Fruit fly (Drosophila melanogaster) whole organism, embryonic: ENCODE measurements around the gene Sfxn2.

Experiments
- Awh ChIP-seq: fragments of 200-800 bp; sonication (Bioruptor generic); IDR thresholded peaks from 2 replicates; pipeline ENCODE4, ENCODE4 v1.3.6; 2022; ENCODE audit warnings: missing biosample characterization, missing genetic modification characterization
- BEAF-32 ChIP-seq: fragments of 200-800 bp; sonication (Bioruptor generic); optimal IDR thresholded peaks from 3 replicates; lab custom pipeline; 2017; ENCODE audit warnings: missing biosample characterization, missing genetic modification characterization, mild to moderate bottlenecking, moderate library complexity, missing genetic modification reagents
- C15 ChIP-seq: fragments of 200-800 bp; sonication (Bioruptor generic); IDR thresholded peaks from 3 replicates; pipeline ENCODE4 v1.3.6; 2022; ENCODE audit warnings: missing biosample characterization, missing genetic modification characterization
- CG1024 ChIP-seq: fragments of 200-800 bp; sonication (Bioruptor generic); IDR thresholded peaks from 2 replicates; pipeline ENCODE4 v1.3.6; 2022; ENCODE audit warnings: missing biosample characterization, missing genetic modification characterization
- CG10321 ChIP-seq: fragments of 200-800 bp; sonication (Bioruptor generic); IDR thresholded peaks from 2 replicates; pipeline ENCODE4 v1.3.6; 2022; ENCODE audit warnings: missing biosample characterization, missing genetic modification characterization
- CG10431 ChIP-seq: fragments of 200-800 bp; sonication (Bioruptor generic); optimal IDR thresholded peaks from 3 replicates; lab custom pipeline; 2018; ENCODE audit warnings: missing biosample characterization, mild to moderate bottlenecking, missing genetic modification characterization
- CG11456 ChIP-seq: fragments of 200-800 bp; sonication (Bioruptor generic); IDR thresholded peaks from 3 replicates; pipeline ENCODE4 v1.3.6; 2022; ENCODE audit warnings: missing biosample characterization, missing genetic modification characterization
- CG12769 ChIP-seq: fragments of 200-800 bp; sonication (Bioruptor generic); optimal IDR thresholded peaks from 2 replicates; lab custom pipeline; 2019; ENCODE audit warnings: missing biosample characterization, mild to moderate bottlenecking, missing genetic modification characterization, moderate library complexity
- CG1603 ChIP-seq: fragments of 200-800 bp; sonication (Bioruptor generic); optimal IDR thresholded peaks from 2 replicates; lab custom pipeline; 2019; ENCODE audit warnings: missing biosample characterization, mild to moderate bottlenecking, missing genetic modification characterization, moderate library complexity
- CG17612 ChIP-seq: fragments of 200-800 bp; sonication (Bioruptor generic); IDR thresholded peaks from 2 replicates; pipeline ENCODE4 v1.3.6; 2022; ENCODE audit warnings: missing biosample characterization, missing genetic modification characterization
- CG17829 ChIP-seq: fragments of 200-800 bp; optimal IDR thresholded peaks from 2 replicates; lab custom pipeline; 2019; ENCODE audit warnings: missing biosample characterization, mild to moderate bottlenecking, missing genetic modification characterization, moderate library complexity
- CG18599 ChIP-seq: fragments of 200-800 bp; sonication (Bioruptor generic); optimal IDR thresholded peaks from 3 replicates; lab custom pipeline; 2017; ENCODE audit warnings: missing biosample characterization, missing genetic modification characterization, mild to moderate bottlenecking, moderate library complexity, missing genetic modification reagents
- CG3407 ChIP-seq: fragments of 200-800 bp; sonication (Bioruptor generic); optimal IDR thresholded peaks from 2 replicates; lab custom pipeline; 2018; ENCODE audit warnings: missing biosample characterization, mild to moderate bottlenecking, missing genetic modification characterization
- CG34422 ChIP-seq: fragments of 200-800 bp; sonication (Bioruptor generic); IDR thresholded peaks from 3 replicates; pipeline ENCODE4 v1.3.6; 2022; ENCODE audit warnings: missing biosample characterization, missing genetic modification characterization
- CG3847 ChIP-seq: fragments of 200-800 bp; sonication (Bioruptor generic); IDR thresholded peaks from 2 replicates; pipeline ENCODE4 v1.3.6; 2022; ENCODE audit warnings: missing biosample characterization, missing genetic modification characterization
- CG6654 ChIP-seq: fragments of 200-800 bp; sonication (Bioruptor generic); optimal IDR thresholded peaks from 2 replicates; lab custom pipeline; 2017; ENCODE audit warnings: missing biosample characterization, mild to moderate bottlenecking, missing genetic modification characterization
- CG6689 ChIP-seq: fragments of 200-800 bp; sonication (Bioruptor generic); IDR thresholded peaks from 2 replicates; pipeline ENCODE4 v1.3.6; 2022; ENCODE audit warnings: missing biosample characterization, missing genetic modification characterization
- CG7271 ChIP-seq: fragments of 200-800 bp; sonication (Bioruptor generic); optimal IDR thresholded peaks from 2 replicates; lab custom pipeline; 2018; ENCODE audit warnings: missing biosample characterization, mild to moderate bottlenecking, missing genetic modification characterization, moderate library complexity
- CG8281 ChIP-seq: fragments of 200-800 bp; sonication (Bioruptor generic); optimal IDR thresholded peaks from 2 replicates; lab custom pipeline; 2018; ENCODE audit warnings: missing biosample characterization, mild to moderate bottlenecking, missing genetic modification characterization, moderate library complexity
- CG8765 ChIP-seq: fragments of 200-800 bp; sonication (Bioruptor generic); IDR thresholded peaks from 2 replicates; pipeline ENCODE4 v1.3.6; 2022; ENCODE audit warnings: missing biosample characterization, missing genetic modification characterization
- D19B ChIP-seq: fragments of 200-800 bp; sonication (Bioruptor generic); optimal IDR thresholded peaks from 2 replicates; lab custom pipeline; 2017; ENCODE audit warnings: missing biosample characterization, mild to moderate bottlenecking, missing genetic modification characterization
- Dbx ChIP-seq: fragments of 200-800 bp; sonication (Bioruptor generic); IDR thresholded peaks from 3 replicates; pipeline ENCODE4 v1.3.6; 2022; ENCODE audit warnings: missing biosample characterization, missing genetic modification characterization
- Dip2 ChIP-seq: fragments of 200-800 bp; sonication (Bioruptor generic); IDR thresholded peaks from 2 replicates; pipeline ENCODE4 v1.3.6; 2022; ENCODE audit warnings: missing biosample characterization, missing genetic modification characterization
- ERR ChIP-seq: fragments of 200-800 bp; sonication (Bioruptor generic); optimal IDR thresholded peaks from 2 replicates; lab custom pipeline; 2016; ENCODE audit warnings: missing biosample characterization, missing genetic modification characterization
- HLH3B ChIP-seq: fragments of 200-800 bp; sonication (Bioruptor generic); IDR thresholded peaks from 2 replicates; pipeline ENCODE4 v1.3.6; 2022; ENCODE audit warnings: missing biosample characterization, missing genetic modification characterization
- HLHmδ ChIP-seq: fragments of 200-800 bp; sonication (Bioruptor generic); optimal IDR thresholded peaks from 2 replicates; lab custom pipeline; 2018; ENCODE audit warnings: missing biosample characterization, mild to moderate bottlenecking, missing genetic modification characterization, moderate library complexity
- Hr51 ChIP-seq, 2 experiments: fragments of 200-800 bp; sonication (Bioruptor generic); optimal IDR thresholded peaks; 2 replicates in 1 of 2; 3 replicates in 1 of 2; lab custom pipeline; 2016 to 2018; ENCODE audit warnings: missing biosample characterization in 2 of 2, missing genetic modification characterization in 2 of 2, mild to moderate bottlenecking in 1 of 2, moderate library complexity in 1 of 2
- Lhr ChIP-seq: fragments of 200-800 bp; sonication (Bioruptor generic); optimal IDR thresholded peaks from 3 replicates; lab custom pipeline; 2017; ENCODE audit warnings: mild to moderate bottlenecking, missing biosample characterization, missing genetic modification reagents, missing genetic modification characterization
- Med ChIP-seq: fragments of 200-800 bp; sonication (Bioruptor generic); peaks from one replicate; lab custom pipeline; 2016; ENCODE audit warnings: missing biosample characterization, missing genetic modification characterization, mild to moderate bottlenecking, inconsistent platforms, moderate library complexity
- Mrtf ChIP-seq: fragments of 200-800 bp; sonication (Bioruptor generic); IDR thresholded peaks from 3 replicates; pipeline ENCODE4 v1.3.6; 2022; ENCODE audit warnings: missing biosample characterization, missing genetic modification characterization
- Neu2 ChIP-seq: fragments of 200-800 bp; sonication (Bioruptor generic); optimal IDR thresholded peaks from 3 replicates; lab custom pipeline; 2016; ENCODE audit warnings: missing biosample characterization, missing genetic modification characterization, borderline replicate concordance
- Nf-YA ChIP-seq: fragments of 200-800 bp; sonication (Bioruptor generic); IDR thresholded peaks from 2 replicates; pipeline ENCODE4 v1.3.6; 2022; ENCODE audit warnings: missing biosample characterization, missing genetic modification characterization
- chif ChIP-seq, 2 experiments: fragments of 200-800 bp; sonication (Bioruptor generic); optimal IDR thresholded peaks; 3 replicates each; lab custom pipeline; 2016; ENCODE audit warnings: missing biosample characterization in 2 of 2, missing genetic modification characterization in 2 of 2
- chinmo ChIP-seq: fragments of 200-800 bp; sonication (Bioruptor generic); IDR thresholded peaks from 4 replicates; pipeline ENCODE4 v1.3.6; 2022; ENCODE audit warnings: missing biosample characterization, missing genetic modification characterization; ENCODE audit not compliant: partially characterized antibody
- ci ChIP-seq: fragments of 200-800 bp; sonication (Bioruptor generic); IDR thresholded peaks from 3 replicates; pipeline ENCODE4 v1.3.6; 2022; ENCODE audit warnings: missing biosample characterization, missing genetic modification characterization
- gem ChIP-seq: fragments of 200-800 bp; sonication (Bioruptor generic); optimal IDR thresholded peaks from 2 replicates; lab custom pipeline; 2019; ENCODE audit warnings: missing biosample characterization, mild to moderate bottlenecking, missing genetic modification characterization, moderate library complexity
- inv ChIP-seq: fragments of 200-800 bp; sonication (Bioruptor generic); IDR thresholded peaks from 2 replicates; pipeline ENCODE4 v1.3.6; 2022; ENCODE audit warnings: missing biosample characterization, missing genetic modification characterization; ENCODE audit not compliant: partially characterized antibody
- kay ChIP-seq: fragments of 200-800 bp; sonication (Bioruptor generic); optimal IDR thresholded peaks from 2 replicates; lab custom pipeline; 2016; ENCODE audit warnings: missing biosample characterization, missing genetic modification characterization
- lola ChIP-seq, 3 experiments: fragments of >200 bp in 2 of 3; fragments of 200-800 bp in 1 of 3; sonication (Bioruptor generic) in 1 of 3; optimal IDR thresholded peaks; 2 replicates each; lab custom pipeline; 2017 to 2019; ENCODE audit warnings: missing biosample characterization in 3 of 3, missing genetic modification characterization in 3 of 3, mild to moderate bottlenecking in 1 of 3, moderate library complexity in 1 of 3
- onecut ChIP-seq: fragments of 200-800 bp; sonication (Bioruptor generic); IDR thresholded peaks from 2 replicates; pipeline ENCODE4 v1.3.6; 2022; ENCODE audit warnings: missing biosample characterization, missing genetic modification characterization
- row ChIP-seq: fragments of 200-800 bp; sonication (Bioruptor generic); IDR thresholded peaks from 3 replicates; pipeline ENCODE4 v1.3.6; 2022; ENCODE audit warnings: missing biosample characterization, missing genetic modification characterization
- sc ChIP-seq, 3 experiments: fragments of >200 bp in 2 of 3; fragments of 200-800 bp in 1 of 3; sonication (Bioruptor generic) in 1 of 3; optimal IDR thresholded peaks; 2 replicates in 2 of 3; 3 replicates in 1 of 3; lab custom pipeline; 2017; ENCODE audit warnings: mild to moderate bottlenecking in 1 of 3, missing biosample characterization in 1 of 3, missing genetic modification characterization in 1 of 3, missing genetic modification reagents in 1 of 3
- stc ChIP-seq: fragments of 200-800 bp; sonication (Bioruptor generic); IDR thresholded peaks from 2 replicates; pipeline ENCODE4 v1.3.6; 2022; ENCODE audit warnings: missing biosample characterization, missing genetic modification characterization
- tap ChIP-seq: fragments of 200-800 bp; optimal IDR thresholded peaks from 3 replicates; lab custom pipeline; 2019; ENCODE audit warnings: missing biosample characterization, mild to moderate bottlenecking, missing genetic modification characterization, moderate library complexity
- unpg ChIP-seq: fragments of 200-800 bp; sonication (Bioruptor generic); optimal IDR thresholded peaks from 3 replicates; lab custom pipeline; 2018; ENCODE audit warnings: missing biosample characterization, mild to moderate bottlenecking, missing genetic modification characterization, moderate library complexity
- vvl ChIP-seq: fragments of 200-800 bp; sonication (Bioruptor generic); IDR thresholded peaks from 2 replicates; pipeline ENCODE4 v1.3.6; 2022; ENCODE audit warnings: missing biosample characterization, missing genetic modification characterization
- zen2 ChIP-seq: fragments of 200-800 bp; sonication (Bioruptor generic); IDR thresholded peaks from 3 replicates; pipeline ENCODE4 v1.3.6; 2022; ENCODE audit warnings: missing biosample characterization, missing genetic modification characterization; ENCODE audit not compliant: partially characterized antibody

Gene Sfxn2

DNA sequence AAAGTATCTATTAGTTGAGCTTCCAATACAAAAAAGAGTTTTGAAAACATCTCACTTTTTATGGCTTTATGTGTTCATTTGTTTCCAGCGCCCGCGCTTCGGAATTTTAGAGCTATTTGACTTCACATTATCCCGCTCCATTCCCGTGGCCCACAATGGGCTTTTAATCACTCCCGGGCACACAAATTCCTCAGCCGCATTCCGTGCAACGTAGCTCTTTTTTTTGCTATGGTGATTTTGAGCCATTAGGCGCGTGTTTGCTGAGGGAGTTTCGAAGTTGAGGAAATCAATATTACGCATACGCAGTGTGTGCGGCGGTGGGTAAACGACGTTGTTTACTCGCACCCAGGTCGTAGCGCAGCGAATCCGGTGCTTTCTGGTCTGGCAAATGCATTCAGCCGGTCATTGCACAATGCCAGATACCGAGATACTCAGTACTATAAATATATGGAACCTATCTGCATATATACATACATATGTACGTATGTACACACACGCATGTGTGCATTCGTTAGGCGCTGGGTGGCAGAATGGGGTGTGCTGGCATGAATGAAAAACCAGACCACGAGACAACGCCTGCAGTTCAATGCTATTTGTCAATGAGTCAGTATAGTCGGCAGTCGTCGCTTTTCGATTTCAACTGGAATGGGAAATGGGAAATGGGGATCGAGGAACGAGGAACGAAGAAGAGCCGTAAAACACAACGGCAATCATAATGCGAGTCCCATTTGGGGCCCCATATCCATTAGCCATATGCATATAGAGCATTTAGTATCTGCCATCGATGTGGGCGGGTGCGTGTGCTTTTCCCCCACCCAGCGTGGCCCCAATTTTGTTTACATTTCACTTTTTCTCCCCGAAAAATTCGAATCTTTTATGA is 10.3 kb downstream of the Sfxn2 start (continued):
- TF ChIP-seq lola (GFP tag; optimal IDR thresholded peaks at IDR 0.05; lab: Kevin White, UChicago) (no peak), CG17829 (tag; lab: Kevin White, UChicago) (no peak), CG17612 (GFP tag; lab: Robert Waterston, UW) (no peak), chinmo (0 out of 4 replicates have a peak, but pooled peaks have one; percentile 28), Hr51 (GFP tag; optimal IDR thresholded peaks at IDR 0.05; lab: Kevin White, UChicago) (no peak), Mrtf (GFP tag; lab: Robert Waterston, UW) (0 out of 3 replicates have a peak, but pooled peaks have one; percentile 46), kay (GFP tag; lab: Kevin White, UChicago) (peak; percentile 19), BEAF-32 (GFP tag; lab: Kevin White, UChicago) (no peak), unpg (GFP tag; lab: Kevin White, UChicago) (no peak), CG3407 (GFP tag; lab: Kevin White, UChicago) (peak; percentile 52), Neu2 (GFP tag; lab: Kevin White, UChicago) (no peak), CG34422 (GFP tag; lab: Robert Waterston, UW) (no peak), inv (GFP tag; lab: Robert Waterston, UW) (no peak), Awh (peak; percentile 71; the same call in 1 of the 2 replicates), tap (tag; lab: Kevin White, UChicago) (no peak), CG18599 (peak; percentile 17), Dbx (GFP tag; lab: Robert Waterston, UW) (no peak), CG11456 (0 out of 3 replicates have a peak, but pooled peaks have one; percentile 31), onecut (GFP tag; lab: Robert Waterston, UW) (peak; percentile 55), CG8281 (tag; lab: Kevin White, UChicago) (no peak), HLHmδ (GFP tag; lab: Kevin White, UChicago) (peak; percentile 20), sc (optimal IDR thresholded peaks at IDR 0.05; lab: Kevin White, UChicago) (no peak), sc (GFP tag; optimal IDR thresholded peaks at IDR 0.05; lab: Kevin White, UChicago) (peak; percentile 1), stc (GFP tag; lab: Robert Waterston, UW) (peak; percentile 7; the same call in 1 of the 2 replicates), HLH3B (GFP tag; lab: Robert Waterston, UW) (peak; percentile 59; the same call in 1 of the 2 replicates), Med (peak; percentile 75), CG10431 (no peak), CG7271 (tag; lab: Kevin White, UChicago) (no peak), D19B (GFP tag; lab: Kevin White, UChicago) (no peak), ERR (GFP tag; lab: Kevin White, UChicago) (no peak), CG6689 (GFP tag; lab: Robert Waterston, UW) (peak; percentile 18; the same call in 1 of the 2 replicates), row (GFP tag; lab: Robert Waterston, UW) (no peak), vvl (GFP tag; lab: Robert Waterston, UW) (peak; percentile 10; the same call in 1 of the 2 replicates), zen2 (GFP tag; lab: Robert Waterston, UW) (no peak), CG8765 (GFP tag; lab: Robert Waterston, UW) (0 out of 2 replicates have a peak, but pooled peaks have one; percentile 17), Dip2 (GFP tag; lab: Robert Waterston, UW) (no peak), ci (GFP tag; lab: Robert Waterston, UW) (peak; percentile 69; the same call in 2 of the 3 replicates), CG12769 (peak; percentile 69), CG1024 (GFP tag; lab: Robert Waterston, UW) (0 out of 2 replicates have a peak, but pooled peaks have one; percentile 23), Lhr (GFP tag; lab: Kevin White, UChicago) (no peak), CG3847 (0 out of 2 replicates have a peak, but pooled peaks have one; percentile 13), CG6654 (GFP tag; lab: Kevin White, UChicago) (no peak), C15 (no peak), CG1603 (tag; lab: Kevin White, UChicago) (peak; percentile 16), gem (tag; lab: Kevin White, UChicago) (peak; percentile 35), CG10321 (GFP tag; lab: Robert Waterston, UW) (no peak), Nf-YA (GFP tag; lab: Robert Waterston, UW) (no peak), chif (GFP tag; optimal IDR thresholded peaks at IDR 0.05; lab: Kevin White, UChicago) (peak in 1 of 2 experiments; percentile 0)
